Worm (Caenorhabditis elegans) whole organism, young adult: ENCODE data around the gene T04F8.8.

Experiments used
- bed-1 ChIP-seq: fragments of 200-800 bp; sonication (Bioruptor generic); IDR thresholded peaks from 2 replicates; pipeline ENCODE4 v1.3.6; 2022; ENCODE audit warnings: missing genetic modification reagents, missing genetic modification characterization, missing compliant biosample characterization
- ceh-58 ChIP-seq: fragments of 200-800 bp; sonication (Bioruptor generic); IDR thresholded peaks from 2 replicates; pipeline ENCODE4 v1.3.6; 2022; ENCODE audit warnings: missing genetic modification characterization, missing compliant biosample characterization
- nhr-179 ChIP-seq: sonication (generic microtip); optimal IDR thresholded peaks from 2 replicates; lab custom pipeline; 2016; ENCODE audit warnings: mild to moderate bottlenecking, missing genetic modification characterization, missing compliant biosample characterization
- pbrm-1 ChIP-seq: fragments of 200-800 bp; sonication (Bioruptor generic); IDR thresholded peaks from 2 replicates; pipeline ENCODE4 v1.3.6; 2022; ENCODE audit warnings: missing genetic modification reagents, missing genetic modification characterization, missing compliant biosample characterization
- unc-130 ChIP-seq: sonication (generic microtip); optimal IDR thresholded peaks from 2 replicates; lab custom pipeline; 2016; ENCODE audit warnings: missing genetic modification reagents, missing genetic modification characterization, missing compliant biosample characterization

DNA sequence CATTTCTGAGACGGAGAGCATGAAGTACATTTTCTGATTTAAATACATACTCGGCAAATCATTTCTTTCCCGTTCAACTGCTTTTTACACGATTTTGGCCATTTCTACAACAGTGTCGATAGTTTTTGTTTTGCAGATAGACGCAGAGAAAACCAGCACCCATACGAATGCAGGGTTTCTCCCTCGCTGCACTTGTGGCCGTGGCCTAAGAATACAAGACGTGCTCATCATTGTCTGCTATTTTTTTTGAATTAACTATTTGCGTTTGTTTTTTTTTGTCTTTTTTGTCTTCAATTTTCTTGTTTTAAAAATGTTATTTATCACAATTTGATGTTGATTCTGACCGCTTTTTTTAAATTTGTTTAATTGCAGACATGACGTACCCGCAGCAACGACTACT, 45.8 kb downstream of the T04F8.8 start, which contains the start of gene smcl-1:
- no peak for TF ChIP-seq nhr-179 (tag; lab: Kevin White, UChicago)
- TF ChIP-seq pbrm-1 (GFP tag; lab: Robert Waterston, UW): no peak
- no peak for TF ChIP-seq bed-1 (GFP tag; lab: Robert Waterston, UW)
- TF ChIP-seq unc-130 (GFP tag; lab: Kevin White, UChicago): no peak
- no peak for TF ChIP-seq ceh-58 (GFP tag; lab: Robert Waterston, UW)
